Worm (Caenorhabditis elegans): Measurements from ENCODE around the gene hmt-1.

ce11 chrIII:11054032-11054431, 45.7 kb downstream of the hmt-1 start:
- no peak for TF ChIP-seq nhr-120 (GFP tag; IDR thresholded peaks at IDR 0.05)
- TF ChIP-seq K12H6.12 (tag; optimal IDR thresholded peaks at IDR 0.05), result no peak
- no peak for TF ChIP-seq nfyb-1 (GFP tag; IDR thresholded peaks at IDR 0.05)
- TF ChIP-seq Y53G8AR.9 (GFP tag; conservative IDR thresholded peaks at IDR 0.05), result no peak
